Worm (Caenorhabditis elegans) whole organism, L2 larva: ENCODE measurements around the gene Y116F11A.6.

Source experiments
- R02D3.7 ChIP-seq: fragments of 150-350 bp; optimal IDR thresholded peaks from 2 replicates; lab custom pipeline; 2014; ENCODE audit warnings: missing biosample characterization, missing genetic modification characterization
- Y55F3AM.14 ChIP-seq: fragments of 200-800 bp; sonication (Bioruptor generic); optimal IDR thresholded peaks from 2 replicates; lab custom pipeline; 2018; ENCODE audit warnings: mild to moderate bottlenecking, missing genetic modification characterization, missing compliant biosample characterization
- alr-1 ChIP-seq: fragments of 150-350 bp; optimal IDR thresholded peaks from 2 replicates; lab custom pipeline; 2014; ENCODE audit warnings: missing biosample characterization, missing genetic modification characterization
- aly-2 ChIP-seq: fragments of 150-350 bp; optimal IDR thresholded peaks from 2 replicates; lab custom pipeline; 2014; ENCODE audit warnings: missing biosample characterization, missing genetic modification characterization
- ama-1 ChIP-seq: fragments of 150-350 bp; optimal IDR thresholded peaks from 2 replicates; lab custom pipeline; 2018; ENCODE audit warnings: inconsistent platforms
- ceh-16 ChIP-seq: fragments of 150-350 bp; optimal IDR thresholded peaks from 2 replicates; lab custom pipeline; 2014; ENCODE audit warnings: missing biosample characterization, missing genetic modification characterization
- ceh-82 ChIP-seq: fragments of 150-350 bp; optimal IDR thresholded peaks from 2 replicates; lab custom pipeline; 2014; ENCODE audit warnings: missing biosample characterization, missing genetic modification characterization
- crh-2 ChIP-seq: sonication (generic microtip); optimal IDR thresholded peaks from 2 replicates; lab custom pipeline; 2017; ENCODE audit warnings: missing biosample characterization, missing genetic modification characterization
- elt-1 ChIP-seq: fragments of 150-350 bp; optimal IDR thresholded peaks from 2 replicates; lab custom pipeline; 2014; ENCODE audit warnings: missing biosample characterization, missing genetic modification characterization
- fos-1 ChIP-seq: fragments of 150-350 bp; optimal IDR thresholded peaks from 2 replicates; lab custom pipeline; 2014; ENCODE audit warnings: missing biosample characterization, missing genetic modification characterization
- gmeb-1 ChIP-seq: fragments of 150-350 bp; optimal IDR thresholded peaks from 2 replicates; lab custom pipeline; 2014; ENCODE audit warnings: missing biosample characterization, missing genetic modification characterization
- lin-13 ChIP-seq: fragments of 150-350 bp; optimal IDR thresholded peaks from 2 replicates; lab custom pipeline; 2014; ENCODE audit warnings: missing biosample characterization, missing genetic modification reagents, missing genetic modification characterization
- lin-39 ChIP-seq: fragments of 150-350 bp; optimal IDR thresholded peaks from 2 replicates; lab custom pipeline; 2014; ENCODE audit warnings: missing biosample characterization, missing genetic modification reagents, missing genetic modification characterization
- lsy-2 ChIP-seq, 2 experiments: fragments of 150-350 bp in 1 of 2; sonication (generic microtip) in 1 of 2; optimal IDR thresholded peaks; 2 replicates each; lab custom pipeline; 2014 to 2017; ENCODE audit warnings: missing biosample characterization in 2 of 2, missing genetic modification characterization in 2 of 2
- mab-5 ChIP-seq: fragments of 150-350 bp; optimal IDR thresholded peaks from 2 replicates; lab custom pipeline; 2014; ENCODE audit warnings: missing biosample characterization, missing genetic modification characterization
- mbf-1 ChIP-seq: sonication (generic microtip); optimal IDR thresholded peaks from 2 replicates; lab custom pipeline; 2017; ENCODE audit warnings: missing biosample characterization, missing genetic modification characterization
- mdl-1 ChIP-seq, 2 experiments: fragments of 150-350 bp in 1 of 2; sonication (generic microtip) in 1 of 2; optimal IDR thresholded peaks; 2 replicates each; lab custom pipeline; 2017; ENCODE audit warnings: missing biosample characterization in 2 of 2, missing genetic modification characterization in 2 of 2
- nhr-10 ChIP-seq: sonication (generic microtip); optimal IDR thresholded peaks from 2 replicates; lab custom pipeline; 2017; ENCODE audit warnings: missing biosample characterization, missing genetic modification characterization
- nhr-11 ChIP-seq: fragments of 150-350 bp; optimal IDR thresholded peaks from 2 replicates; lab custom pipeline; 2014; ENCODE audit warnings: missing biosample characterization, missing genetic modification characterization
- nhr-12 ChIP-seq: fragments of 150-350 bp; optimal IDR thresholded peaks from 2 replicates; lab custom pipeline; 2014; ENCODE audit warnings: missing biosample characterization, missing genetic modification characterization
- nhr-129 ChIP-seq: fragments of 150-350 bp; optimal IDR thresholded peaks from 2 replicates; lab custom pipeline; 2014; ENCODE audit warnings: missing biosample characterization, missing genetic modification characterization
- nhr-21 ChIP-seq: fragments of 150-350 bp; optimal IDR thresholded peaks from 2 replicates; lab custom pipeline; 2014; ENCODE audit warnings: missing biosample characterization, missing genetic modification characterization
- nhr-23 ChIP-seq: fragments of 150-350 bp; optimal IDR thresholded peaks from 2 replicates; lab custom pipeline; 2014; ENCODE audit warnings: missing biosample characterization, missing genetic modification reagents, missing genetic modification characterization
- nhr-237 ChIP-seq: fragments of 150-350 bp; optimal IDR thresholded peaks from 2 replicates; lab custom pipeline; 2014; ENCODE audit warnings: missing biosample characterization, missing genetic modification characterization
- nhr-6 ChIP-seq: fragments of 150-350 bp; optimal IDR thresholded peaks from 2 replicates; lab custom pipeline; 2014; ENCODE audit warnings: missing biosample characterization, missing genetic modification characterization
- nhr-77 ChIP-seq: fragments of 150-350 bp; optimal IDR thresholded peaks from 2 replicates; lab custom pipeline; 2014; ENCODE audit warnings: missing biosample characterization, missing genetic modification characterization
- peb-1 ChIP-seq: fragments of 150-350 bp; optimal IDR thresholded peaks from 2 replicates; lab custom pipeline; 2014; ENCODE audit warnings: missing biosample characterization, missing genetic modification characterization
- sem-4 ChIP-seq: fragments of 150-350 bp; optimal IDR thresholded peaks from 2 replicates; lab custom pipeline; 2014; ENCODE audit warnings: missing biosample characterization, missing genetic modification reagents, missing genetic modification characterization
- skn-1 ChIP-seq: sonication (generic microtip); optimal IDR thresholded peaks from 2 replicates; lab custom pipeline; 2017; ENCODE audit warnings: missing biosample characterization, missing genetic modification characterization
- sma-3 ChIP-seq: sonication (generic microtip); optimal IDR thresholded peaks from 2 replicates; lab custom pipeline; 2016; ENCODE audit warnings: missing genetic modification reagents, missing genetic modification characterization, missing compliant biosample characterization
- snpc-4 ChIP-seq: fragments of 150-350 bp; optimal IDR thresholded peaks from 2 replicates; lab custom pipeline; 2014; ENCODE audit warnings: missing biosample characterization, missing genetic modification characterization
- unc-39 ChIP-seq: fragments of 150-350 bp; optimal IDR thresholded peaks from 2 replicates; lab custom pipeline; 2014; ENCODE audit warnings: missing biosample characterization, missing genetic modification characterization
- unc-55 ChIP-seq: fragments of 150-350 bp; sonication (generic microtip); optimal IDR thresholded peaks from 3 replicates; lab custom pipeline; 2014; ENCODE audit warnings: missing biosample characterization, missing genetic modification reagents, missing genetic modification characterization
- unc-62 ChIP-seq: fragments of 150-350 bp; optimal IDR thresholded peaks from 2 replicates; lab custom pipeline; 2014; ENCODE audit warnings: missing biosample characterization, missing genetic modification reagents, missing genetic modification characterization

Y116F11A.6 gene

DNA sequence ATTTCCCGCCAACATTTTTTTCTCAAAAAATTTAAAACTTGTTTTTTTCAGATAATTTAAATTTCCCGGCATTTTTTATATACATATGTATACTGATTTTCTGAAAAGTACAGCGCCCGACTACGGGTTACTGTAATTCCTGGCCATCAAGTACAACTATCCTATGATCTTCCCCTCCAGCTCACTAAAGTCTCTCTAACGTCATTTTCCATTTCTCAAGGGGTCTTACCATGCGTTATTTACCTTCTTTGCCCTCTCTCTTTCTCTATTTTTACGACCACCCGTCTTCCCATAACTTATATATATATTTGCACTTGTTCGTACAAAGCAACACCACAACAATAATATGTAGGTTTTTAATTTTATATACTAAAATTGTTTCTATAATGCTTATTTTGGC, 36.9 kb downstream of the Y116F11A.6 start, which contains the start of gene W04E12.9:
W04E12.9 (plus strand) TSS at position 301 of the 400 bp plus-strand sequence.
- TF ChIP-seq nhr-23 (no peak), unc-39 (tag; lab: Kevin White, UChicago) (no peak), lin-39 (tag; lab: Kevin White, UChicago) (no peak), sem-4 (tag; lab: Kevin White, UChicago) (no peak), mbf-1 (no peak), nhr-11 (no peak), snpc-4 (tag; lab: Kevin White, UChicago) (no peak)

DNA sequence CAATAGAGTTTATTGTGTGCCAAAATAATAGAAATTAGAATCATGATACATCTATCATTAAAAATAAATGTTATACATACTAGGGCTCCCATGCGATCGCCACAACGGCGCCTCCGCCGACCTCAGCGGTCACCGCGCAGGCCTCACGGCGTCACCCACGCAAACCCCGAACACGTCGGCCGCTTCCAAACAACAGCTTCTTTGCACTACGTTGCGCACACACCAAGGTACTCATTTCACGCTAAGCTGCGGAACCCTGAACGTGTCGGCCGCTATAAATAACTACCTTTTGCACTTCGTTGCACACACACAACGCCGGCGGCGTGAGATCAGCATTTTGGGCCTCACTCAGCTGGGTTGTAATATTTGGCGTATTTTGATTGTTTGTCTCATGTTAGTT, 39.9 kb downstream of the Y116F11A.6 start:
- no peak for TF ChIP-seq peb-1 (tag; lab: Kevin White, UChicago)
- TF ChIP-seq unc-55 (GFP tag; lab: Kevin White, UChicago): no peak
- TF ChIP-seq lin-13 (GFP tag; lab: Kevin White, UChicago): no peak
- no peak for TF ChIP-seq unc-62
- no peak for TF ChIP-seq nhr-129 (tag; lab: Kevin White, UChicago)
- no peak for TF ChIP-seq ama-1 (lab: Kevin White, UChicago)

DNA sequence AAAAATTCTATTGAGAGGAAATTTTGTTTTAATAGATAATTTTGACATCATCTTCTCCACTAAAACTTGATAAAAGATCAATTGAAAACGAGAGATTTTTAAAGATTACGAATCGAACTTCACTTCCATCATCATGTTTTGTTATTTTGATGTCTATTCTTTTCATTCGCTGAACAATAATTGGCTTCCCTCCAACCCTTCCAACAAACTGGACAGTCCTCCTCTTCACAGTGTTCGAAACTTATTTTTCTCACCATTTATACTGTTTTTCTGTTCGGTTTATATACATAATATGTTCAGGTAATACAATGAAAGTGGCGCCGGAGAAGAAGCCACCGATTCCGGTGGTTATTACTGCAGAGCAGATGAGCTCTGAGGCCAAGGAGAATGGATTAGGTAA, 41.4 kb downstream of the Y116F11A.6 start, which contains the start of gene M162.5:
M162.5 (plus strand) TSS at position 301 of the 400 bp plus-strand sequence.
- TF ChIP-seq crh-2 (tag; lab: Kevin White, UChicago) (no peak), mdl-1 (tag; optimal IDR thresholded peaks at IDR 0.05; lab: Kevin White, UChicago) (no peak), sma-3 (GFP tag; lab: Kevin White, UChicago) (no peak), unc-55 (GFP tag; lab: Kevin White, UChicago) (no peak), gmeb-1 (tag; lab: Kevin White, UChicago) (no peak), ceh-82 (tag; lab: Kevin White, UChicago) (no peak), lin-39 (tag; lab: Kevin White, UChicago) (no peak), lin-13 (GFP tag; lab: Kevin White, UChicago) (no peak), nhr-77 (no peak), ceh-16 (tag; lab: Kevin White, UChicago) (no peak), nhr-23 (no peak), lsy-2 (tag; optimal IDR thresholded peaks at IDR 0.05; lab: Kevin White, UChicago) (no peak), fos-1 (tag; lab: Kevin White, UChicago) (no peak)

DNA sequence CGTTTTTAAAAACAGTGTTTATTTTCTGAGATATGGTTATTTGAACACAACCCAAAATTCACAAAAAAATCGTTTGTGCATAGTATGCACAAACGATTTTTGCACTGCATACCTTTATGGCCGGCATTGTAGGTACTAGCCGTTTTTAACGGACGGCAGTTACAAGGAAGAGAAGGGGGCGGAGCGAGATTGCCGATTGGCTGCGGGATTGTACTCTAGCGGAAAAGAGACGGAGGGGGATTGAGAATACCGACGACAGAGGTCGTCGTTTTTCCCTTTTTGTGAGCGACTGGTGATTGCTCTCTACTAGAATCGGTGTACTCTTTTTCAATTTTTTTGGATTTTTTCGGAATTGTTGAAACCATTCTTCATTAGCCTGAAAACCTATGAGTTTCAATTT, 48.4 kb downstream of the Y116F11A.6 start:
- TF ChIP-seq ceh-82 (tag; lab: Kevin White, UChicago) (no peak), alr-1 (tag; lab: Kevin White, UChicago) (no peak), nhr-6 (tag; lab: Kevin White, UChicago) (no peak), aly-2 (no peak), ceh-16 (tag; lab: Kevin White, UChicago) (no peak), skn-1 (no peak), sem-4 (tag; lab: Kevin White, UChicago) (no peak)

DNA sequence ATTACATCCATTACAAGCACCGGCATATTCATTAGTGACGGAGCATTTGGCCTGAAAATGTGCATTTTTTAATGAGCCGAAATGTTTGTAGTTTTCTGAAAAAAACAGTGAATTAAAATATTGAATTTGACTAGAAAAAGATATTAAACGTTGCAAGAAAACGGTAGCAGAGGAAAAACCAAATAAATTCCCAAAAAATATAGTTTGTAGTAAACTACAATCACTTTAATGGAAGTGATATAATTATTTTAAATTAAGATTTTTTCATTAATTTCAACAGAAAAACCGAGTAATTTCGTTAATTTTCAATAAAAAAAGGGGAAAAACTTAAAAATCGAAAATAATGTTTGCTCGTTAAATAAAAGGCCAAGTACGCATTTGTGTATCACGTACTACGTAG, 52.3 kb downstream of the Y116F11A.6 start, which contains the start of gene M162.15:
M162.15 (minus strand) TSS at position 101 of the 400 bp plus-strand sequence.
- TF ChIP-seq sma-3 (GFP tag; lab: Kevin White, UChicago) (no peak), lin-13 (GFP tag; lab: Kevin White, UChicago) (no peak), skn-1 (no peak), nhr-11 (no peak), R02D3.7 (no peak), nhr-237 (no peak), mab-5 (tag; lab: Kevin White, UChicago) (no peak), lin-39 (tag; lab: Kevin White, UChicago) (no peak), aly-2 (no peak), elt-1 (tag; lab: Kevin White, UChicago) (no peak), unc-39 (tag; lab: Kevin White, UChicago) (no peak), Y55F3AM.14 (no peak), gmeb-1 (tag; lab: Kevin White, UChicago) (no peak), mdl-1 (tag; optimal IDR thresholded peaks at IDR 0.05; lab: Kevin White, UChicago) (no peak), nhr-12 (tag; lab: Kevin White, UChicago) (no peak)

DNA sequence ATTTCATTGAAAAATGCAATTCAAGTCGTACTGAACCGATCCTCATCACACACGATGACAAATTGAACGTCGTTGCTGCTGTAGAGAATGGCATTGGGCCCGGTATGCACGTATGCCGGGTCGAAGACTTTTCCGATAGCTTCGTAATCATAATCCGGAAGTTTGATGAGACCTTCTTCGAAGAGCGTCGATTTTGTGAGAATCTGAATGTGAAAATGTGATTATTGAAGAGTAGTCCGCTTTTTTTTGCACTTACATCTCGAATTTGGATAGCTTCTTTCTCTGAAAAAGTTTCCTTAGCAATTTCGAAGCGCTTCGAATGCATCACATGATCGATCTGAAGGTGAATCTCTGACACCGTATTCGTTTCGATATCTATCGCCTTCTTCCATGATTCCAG, 57.9 kb downstream of the Y116F11A.6 start, which contains the start of gene fbxa-118:
fbxa-118 (minus strand) TSS at position 101 of the 400 bp plus-strand sequence.
- TF ChIP-seq nhr-21 (tag; lab: Kevin White, UChicago) (no peak), nhr-10 (tag; lab: Kevin White, UChicago) (no peak), nhr-77 (no peak), alr-1 (tag; lab: Kevin White, UChicago) (no peak), aly-2 (no peak)
- TF ChIP-seq, all 48 proteins: peak for 0
